Worm (Caenorhabditis elegans): ENCODE results near the gene D2023.3.

Gene D2023.3

DNA sequence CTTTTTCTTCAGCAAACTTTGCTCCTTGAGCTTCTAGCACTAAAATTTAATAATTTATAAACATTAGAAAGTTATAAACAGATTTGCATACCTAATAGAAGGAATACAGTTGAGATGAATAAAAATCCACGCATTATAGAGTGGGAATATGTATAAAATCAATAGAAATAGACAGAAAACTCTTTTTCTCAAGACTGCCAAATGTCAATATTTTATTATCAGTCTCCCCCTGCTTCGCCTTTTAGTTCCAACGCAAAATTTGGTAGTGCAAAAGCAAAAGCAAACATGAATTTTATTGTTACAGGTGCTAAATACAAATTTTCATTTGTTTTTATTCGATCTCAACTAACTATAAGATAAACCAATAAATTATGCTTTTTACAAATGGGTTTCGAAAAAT lies 49.0 kb downstream of the D2023.3 start, which contains the start of gene T04F3.4:
T04F3.4 (minus strand) TSS at position 187 of the 400 bp plus-strand sequence.
- no peak for TF ChIP-seq hnd-1 (tag; optimal IDR thresholded peaks at IDR 0.05)
- no peak for TF ChIP-seq aly-1 (tag; optimal IDR thresholded peaks at IDR 0.05)
- no peak for TF ChIP-seq ets-7 (tag; optimal IDR thresholded peaks at IDR 0.05)
- TF ChIP-seq F13C5.2 (tag; optimal IDR thresholded peaks at IDR 0.05) = no peak
- no peak for TF ChIP-seq hmg-4 (GFP tag; optimal IDR thresholded peaks at IDR 0.05)
- TF ChIP-seq hmbx-1 (tag; optimal IDR thresholded peaks at IDR 0.05) = no peak
- TF ChIP-seq B0310.2 (tag; optimal IDR thresholded peaks at IDR 0.05) = no peak
- TF ChIP-seq pes-1 (GFP tag; IDR thresholded peaks at IDR 0.05) = no peak

ce11 chrV:11760371-11760770 lies 51.5 kb downstream of the D2023.3 start, which contains the start of gene T04F3.5:
Gene T04F3.5 (plus strand): TSS chrV:11760671.
- TF ChIP-seq tbx-37 (GFP tag; conservative IDR thresholded peaks at IDR 0.05) = no peak
- no peak for TF ChIP-seq tbx-11 (GFP tag; IDR thresholded peaks at IDR 0.05)
- no peak for TF ChIP-seq pes-1 (GFP tag; IDR thresholded peaks at IDR 0.05)
- TF ChIP-seq aly-1 (tag; optimal IDR thresholded peaks at IDR 0.05) = no peak
- TF ChIP-seq sea-1 (GFP tag; conservative IDR thresholded peaks at IDR 0.05) = no peak
- TF ChIP-seq F13C5.2 (tag; optimal IDR thresholded peaks at IDR 0.05) = no peak
- no peak for TF ChIP-seq flt-1 (GFP tag; IDR thresholded peaks at IDR 0.05)
- TF ChIP-seq B0310.2 (tag; optimal IDR thresholded peaks at IDR 0.05) = no peak
- TF ChIP-seq ama-1 (optimal IDR thresholded peaks at IDR 0.05) = no peak
- TF ChIP-seq tra-4 (tag; optimal IDR thresholded peaks at IDR 0.05) = no peak
- TF ChIP-seq ets-7 (tag; optimal IDR thresholded peaks at IDR 0.05) = no peak
- no peak for TF ChIP-seq hmbx-1 (tag; optimal IDR thresholded peaks at IDR 0.05)
- no peak for TF ChIP-seq ceh-36 (tag; optimal IDR thresholded peaks at IDR 0.05)
- TF ChIP-seq hmg-4 (GFP tag; optimal IDR thresholded peaks at IDR 0.05) = no peak

DNA sequence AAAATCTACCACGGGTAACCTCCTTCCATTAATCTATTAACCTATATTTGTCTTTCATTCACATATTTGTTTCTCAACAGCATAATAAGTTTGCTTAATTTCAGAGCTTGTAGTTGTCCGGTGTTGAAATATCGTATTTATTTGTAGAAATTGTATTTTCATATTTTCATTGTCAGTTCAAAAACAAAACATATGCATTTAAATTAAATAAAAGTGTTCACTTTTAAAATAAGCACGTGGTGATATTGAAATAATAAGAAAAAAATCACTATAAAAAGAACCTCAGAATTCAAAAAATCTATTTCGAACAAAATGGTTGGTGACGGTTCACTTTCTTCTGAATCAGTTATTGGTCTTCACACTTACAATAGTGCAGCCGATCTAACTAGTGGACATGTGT lies 53.2 kb downstream of the D2023.3 start, which contains the start of gene T04F3.3:
T04F3.3 (plus strand) TSS at position 301 of the 400 bp plus-strand sequence.
- no peak for TF ChIP-seq tbx-37 (GFP tag; conservative IDR thresholded peaks at IDR 0.05)
- no peak for TF ChIP-seq sea-1 (GFP tag; conservative IDR thresholded peaks at IDR 0.05)
- TF ChIP-seq hmg-4 (GFP tag; optimal IDR thresholded peaks at IDR 0.05) = no peak
- no peak for TF ChIP-seq tra-4 (tag; optimal IDR thresholded peaks at IDR 0.05)
- TF ChIP-seq B0310.2 (tag; optimal IDR thresholded peaks at IDR 0.05) = no peak
- no peak for TF ChIP-seq ceh-36 (tag; optimal IDR thresholded peaks at IDR 0.05)
- TF ChIP-seq ama-1 (optimal IDR thresholded peaks at IDR 0.05) = no peak

DNA sequence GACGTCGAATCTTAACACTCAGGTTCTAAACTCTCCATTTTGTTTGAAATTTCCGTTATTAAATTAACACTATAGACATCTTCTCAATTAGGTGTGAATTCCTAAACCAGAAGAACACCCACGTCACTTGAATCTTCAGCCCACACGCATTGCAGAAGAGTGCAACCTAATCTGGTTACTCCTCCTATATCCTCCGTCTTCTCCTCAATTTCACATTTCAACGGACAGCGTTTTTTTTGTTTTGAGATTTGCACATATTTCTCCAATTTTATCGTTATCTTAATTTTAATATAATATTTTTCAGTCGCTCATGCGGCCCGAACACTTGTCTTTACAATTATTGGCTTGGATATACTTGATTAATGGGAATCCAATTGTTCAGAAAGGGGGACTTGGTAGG lies 54.5 kb downstream of the D2023.3 start, which contains the start of gene smoc-1:
smoc-1 (plus strand) TSS at position 301 of the 400 bp plus-strand sequence.
- no peak for TF ChIP-seq ceh-36 (tag; optimal IDR thresholded peaks at IDR 0.05)

- TF ChIP-seq hnd-1 (tag; optimal IDR thresholded peaks at IDR 0.05) = no peak
- no peak for TF ChIP-seq pes-1 (GFP tag; IDR thresholded peaks at IDR 0.05)
- TF ChIP-seq ets-7 (tag; optimal IDR thresholded peaks at IDR 0.05) = no peak
- no peak for TF ChIP-seq ceh-36 (tag; optimal IDR thresholded peaks at IDR 0.05)
- TF ChIP-seq flt-1 (GFP tag; IDR thresholded peaks at IDR 0.05) = no peak
- TF ChIP-seq scrt-1 (GFP tag; IDR thresholded peaks at IDR 0.05) = no peak
- no peak for TF ChIP-seq F13C5.2 (tag; optimal IDR thresholded peaks at IDR 0.05)
- TF ChIP-seq ceh-13 (GFP tag; optimal IDR thresholded peaks at IDR 0.05) = no peak
- no peak for TF ChIP-seq tbx-37 (GFP tag; conservative IDR thresholded peaks at IDR 0.05)
- TF ChIP-seq ama-1 (optimal IDR thresholded peaks at IDR 0.05) = no peak
- TF ChIP-seq hmbx-1 (tag; optimal IDR thresholded peaks at IDR 0.05) = no peak
- TF ChIP-seq tra-4 (tag; optimal IDR thresholded peaks at IDR 0.05) = no peak
Observed at ce11 chrV:11755848-11756247, 56.0 kb downstream of the D2023.3 start.
